Fruit fly (Drosophila melanogaster) whole organism, prepupa: Measurements from ENCODE around the gene CG31633.

Source experiments
- Blimp-1 ChIP-seq: fragments of 200-800 bp; sonication (Bioruptor generic); optimal IDR thresholded peaks from 3 replicates; lab custom pipeline; 2017; ENCODE audit warnings: missing biosample characterization, missing genetic modification characterization, mild to moderate bottlenecking, moderate library complexity, missing genetic modification reagents
- CG10631 ChIP-seq: fragments of 200-800 bp; sonication (Bioruptor generic); optimal IDR thresholded peaks from 2 replicates; lab custom pipeline; 2016; ENCODE audit warnings: missing biosample characterization, missing genetic modification characterization
- CG10669 ChIP-seq: fragments of 200-800 bp; sonication (Bioruptor generic); optimal IDR thresholded peaks from 3 replicates; lab custom pipeline; 2018; ENCODE audit warnings: missing biosample characterization, mild to moderate bottlenecking, missing genetic modification characterization, moderate library complexity
- CG11762 ChIP-seq: fragments of 200-800 bp; sonication (Bioruptor generic); optimal IDR thresholded peaks from 3 replicates; lab custom pipeline; 2016; ENCODE audit warnings: missing biosample characterization, missing genetic modification characterization; ENCODE audit not compliant: insufficient read depth
- CG11902 ChIP-seq: fragments of 200-800 bp; sonication (Bioruptor generic); optimal IDR thresholded peaks from 3 replicates; lab custom pipeline; 2016; ENCODE audit warnings: missing biosample characterization, missing genetic modification characterization
- CG15336 ChIP-seq: fragments of 200-800 bp; sonication (Bioruptor generic); IDR thresholded peaks from 2 replicates; pipeline ENCODE4 v1.3.6; 2022; ENCODE audit warnings: missing biosample characterization, missing genetic modification characterization
- CG1621 ChIP-seq: fragments of 200-800 bp; sonication (Bioruptor generic); optimal IDR thresholded peaks from 3 replicates; lab custom pipeline; 2018; ENCODE audit warnings: missing biosample characterization, mild to moderate bottlenecking, missing genetic modification characterization
- CG16779 ChIP-seq: fragments of 200-800 bp; sonication (Bioruptor generic); optimal IDR thresholded peaks from 3 replicates; lab custom pipeline; 2017; ENCODE audit warnings: missing biosample characterization, mild to moderate bottlenecking, missing genetic modification characterization
- CG3032 ChIP-seq: fragments of 200-800 bp; optimal IDR thresholded peaks from 2 replicates; lab custom pipeline; 2019; ENCODE audit warnings: missing biosample characterization, mild to moderate bottlenecking, missing genetic modification characterization, moderate library complexity
- CG31627 ChIP-seq: fragments of 200-800 bp; sonication (Bioruptor generic); optimal IDR thresholded peaks from 3 replicates; lab custom pipeline; 2016; ENCODE audit warnings: missing biosample characterization, missing genetic modification characterization
- CG34406 ChIP-seq: fragments of 200-800 bp; sonication (Bioruptor generic); optimal IDR thresholded peaks from 3 replicates; lab custom pipeline; 2016; ENCODE audit warnings: missing biosample characterization, missing genetic modification characterization
- CG3919 ChIP-seq: fragments of 200-800 bp; sonication (Bioruptor generic); optimal IDR thresholded peaks from 3 replicates; lab custom pipeline; 2016; ENCODE audit warnings: missing biosample characterization, missing genetic modification characterization
- CG4318 ChIP-seq: fragments of 200-800 bp; sonication (Bioruptor generic); optimal IDR thresholded peaks from 3 replicates; lab custom pipeline; 2017; ENCODE audit warnings: missing biosample characterization, mild to moderate bottlenecking, missing genetic modification characterization
- CG6276 ChIP-seq: fragments of 200-800 bp; sonication (Bioruptor generic); optimal IDR thresholded peaks from 2 replicates; lab custom pipeline; 2017; ENCODE audit warnings: missing biosample characterization, mild to moderate bottlenecking, missing genetic modification characterization
- CG6854 ChIP-seq: fragments of 200-800 bp; sonication (Bioruptor generic); optimal IDR thresholded peaks from 2 replicates; lab custom pipeline; 2017; ENCODE audit warnings: missing biosample characterization, mild to moderate bottlenecking, missing genetic modification characterization
- CG7368 ChIP-seq: fragments of 200-800 bp; sonication (Bioruptor generic); optimal IDR thresholded peaks from 3 replicates; lab custom pipeline; 2016; ENCODE audit warnings: missing biosample characterization, missing genetic modification characterization
- CG8119 ChIP-seq: fragments of 200-800 bp; sonication (Bioruptor generic); IDR thresholded peaks from 3 replicates; pipeline ENCODE4 v1.3.6; 2022; ENCODE audit warnings: missing biosample characterization, missing genetic modification characterization
- CG8319 ChIP-seq: fragments of 200-800 bp; sonication (Bioruptor generic); optimal IDR thresholded peaks from 3 replicates; lab custom pipeline; 2016; ENCODE audit warnings: missing biosample characterization, missing genetic modification characterization
- CG8632 ChIP-seq: fragments of 200-800 bp; sonication (Bioruptor generic); optimal IDR thresholded peaks from 3 replicates; lab custom pipeline; 2016; ENCODE audit warnings: missing biosample characterization, missing genetic modification characterization
- CG9139 ChIP-seq: fragments of 200-800 bp; sonication (Bioruptor generic); optimal IDR thresholded peaks from 3 replicates; lab custom pipeline; 2017; ENCODE audit warnings: missing biosample characterization, mild to moderate bottlenecking, missing genetic modification characterization
- Eip75B ChIP-seq: fragments of 200-800 bp; sonication (Bioruptor generic); optimal IDR thresholded peaks from 3 replicates; lab custom pipeline; 2016; ENCODE audit warnings: missing biosample characterization, missing genetic modification characterization
- Eip78C ChIP-seq: fragments of 200-800 bp; sonication (Bioruptor generic); peaks from one replicate; lab custom pipeline; 2016; ENCODE audit warnings: missing biosample characterization, missing genetic modification characterization
- Ets21C ChIP-seq: fragments of 200-800 bp; sonication (Bioruptor generic); optimal IDR thresholded peaks from 3 replicates; lab custom pipeline; 2016; ENCODE audit warnings: missing biosample characterization, missing genetic modification characterization
- Ets96B ChIP-seq: fragments of 200-800 bp; optimal IDR thresholded peaks from 2 replicates; lab custom pipeline; 2019; ENCODE audit warnings: missing biosample characterization, mild to moderate bottlenecking, missing genetic modification characterization, moderate library complexity
- Gug ChIP-seq: fragments of 200-800 bp; sonication (Bioruptor generic); IDR thresholded peaks from 2 replicates; pipeline ENCODE4 v1.3.6; 2022; ENCODE audit warnings: missing biosample characterization, missing genetic modification characterization
- Hr38 ChIP-seq: sonication (Bioruptor generic); optimal IDR thresholded peaks from 2 replicates; lab custom pipeline; 2016; ENCODE audit warnings: missing biosample characterization, missing genetic modification characterization
- Hr4 ChIP-seq: fragments of 200-800 bp; sonication (Bioruptor generic); optimal IDR thresholded peaks from 3 replicates; lab custom pipeline; 2016; ENCODE audit warnings: missing biosample characterization, missing genetic modification characterization
- Lpt ChIP-seq: fragments of 200-800 bp; sonication (Bioruptor generic); optimal IDR thresholded peaks from 3 replicates; lab custom pipeline; 2016; ENCODE audit warnings: missing biosample characterization, missing genetic modification characterization
- Met ChIP-seq: fragments of 200-800 bp; sonication (Bioruptor generic); optimal IDR thresholded peaks from 3 replicates; lab custom pipeline; 2016; ENCODE audit warnings: missing biosample characterization, missing genetic modification characterization
- OdsH ChIP-seq: fragments of 200-800 bp; sonication (Bioruptor generic); optimal IDR thresholded peaks from 3 replicates; lab custom pipeline; 2016; ENCODE audit warnings: missing biosample characterization, missing genetic modification characterization
- Smox ChIP-seq: fragments of 200-800 bp; sonication (Bioruptor generic); optimal IDR thresholded peaks from 3 replicates; lab custom pipeline; 2016; ENCODE audit warnings: missing biosample characterization, missing genetic modification characterization
- achi ChIP-seq: fragments of 200-800 bp; sonication (Bioruptor generic); optimal IDR thresholded peaks from 3 replicates; lab custom pipeline; 2016; ENCODE audit warnings: missing biosample characterization, missing genetic modification characterization
- acj6 ChIP-seq: fragments of 200-800 bp; sonication (Bioruptor generic); optimal IDR thresholded peaks from 3 replicates; lab custom pipeline; 2016; ENCODE audit warnings: missing biosample characterization, missing genetic modification characterization
- cyc ChIP-seq: fragments of 200-800 bp; sonication (Bioruptor generic); optimal IDR thresholded peaks from 3 replicates; lab custom pipeline; 2016; ENCODE audit warnings: missing biosample characterization, missing genetic modification characterization
- dac ChIP-seq: fragments of 200-800 bp; sonication (Bioruptor generic); optimal IDR thresholded peaks from 2 replicates; lab custom pipeline; 2017; ENCODE audit warnings: missing biosample characterization, mild to moderate bottlenecking, missing genetic modification characterization
- dsx ChIP-seq: fragments of 200-800 bp; optimal IDR thresholded peaks from 3 replicates; lab custom pipeline; 2019; ENCODE audit warnings: missing biosample characterization, mild to moderate bottlenecking, missing genetic modification characterization, moderate library complexity; ENCODE audit not compliant: poor library complexity, severe bottlenecking
- eg ChIP-seq: fragments of 200-800 bp; sonication (Bioruptor generic); IDR thresholded peaks from 3 replicates; pipeline ENCODE4 v1.3.6; 2022; ENCODE audit warnings: missing biosample characterization, missing genetic modification characterization
- esn ChIP-seq: fragments of 200-800 bp; sonication (Bioruptor generic); optimal IDR thresholded peaks from 2 replicates; lab custom pipeline; 2016; ENCODE audit warnings: missing biosample characterization, mild to moderate bottlenecking, missing genetic modification characterization, moderate library complexity
- fd59A ChIP-seq: fragments of 200-800 bp; sonication (Bioruptor generic); optimal IDR thresholded peaks from 2 replicates; lab custom pipeline; 2017; ENCODE audit warnings: missing biosample characterization, mild to moderate bottlenecking, missing genetic modification characterization, missing genetic modification reagents
- fd85E ChIP-seq: fragments of 200-800 bp; sonication (Bioruptor generic); optimal IDR thresholded peaks from 3 replicates; lab custom pipeline; 2016; ENCODE audit warnings: missing biosample characterization, missing genetic modification characterization
- lz ChIP-seq: fragments of 200-800 bp; sonication (Bioruptor generic); optimal IDR thresholded peaks from 3 replicates; lab custom pipeline; 2016; ENCODE audit warnings: missing biosample characterization, missing genetic modification characterization
- salr ChIP-seq, 2 experiments: fragments of 200-800 bp; sonication (Bioruptor generic); optimal IDR thresholded peaks; 3 replicates each; lab custom pipeline; 2016 to 2018; ENCODE audit warnings: missing biosample characterization in 2 of 2, missing genetic modification characterization in 2 of 2, mild to moderate bottlenecking in 1 of 2
- spab ChIP-seq: fragments of 200-800 bp; sonication (Bioruptor generic); optimal IDR thresholded peaks from 2 replicates; lab custom pipeline; 2017; ENCODE audit warnings: missing biosample characterization, mild to moderate bottlenecking, missing genetic modification characterization, missing genetic modification reagents
- ss ChIP-seq, 2 experiments: fragments of 200-800 bp; sonication (Bioruptor generic); optimal IDR thresholded peaks; 2 replicates in 1 of 2; 3 replicates in 1 of 2; lab custom pipeline; 2017 to 2018; ENCODE audit warnings: mild to moderate bottlenecking in 2 of 2, missing biosample characterization in 2 of 2, missing genetic modification characterization in 2 of 2, moderate library complexity in 1 of 2
- svp ChIP-seq: fragments of 200-800 bp; sonication (Bioruptor generic); peaks from one replicate; lab custom pipeline; 2016; ENCODE audit warnings: missing biosample characterization, missing genetic modification characterization
- topi ChIP-seq: fragments of 200-800 bp; sonication (Bioruptor generic); optimal IDR thresholded peaks from 3 replicates; lab custom pipeline; 2016; ENCODE audit warnings: missing biosample characterization, missing genetic modification characterization
- vri ChIP-seq: fragments of 200-800 bp; sonication (Bioruptor generic); optimal IDR thresholded peaks from 3 replicates; lab custom pipeline; 2016; ENCODE audit warnings: missing biosample characterization, mild to moderate bottlenecking, missing genetic modification characterization

CG31633 gene

DNA sequence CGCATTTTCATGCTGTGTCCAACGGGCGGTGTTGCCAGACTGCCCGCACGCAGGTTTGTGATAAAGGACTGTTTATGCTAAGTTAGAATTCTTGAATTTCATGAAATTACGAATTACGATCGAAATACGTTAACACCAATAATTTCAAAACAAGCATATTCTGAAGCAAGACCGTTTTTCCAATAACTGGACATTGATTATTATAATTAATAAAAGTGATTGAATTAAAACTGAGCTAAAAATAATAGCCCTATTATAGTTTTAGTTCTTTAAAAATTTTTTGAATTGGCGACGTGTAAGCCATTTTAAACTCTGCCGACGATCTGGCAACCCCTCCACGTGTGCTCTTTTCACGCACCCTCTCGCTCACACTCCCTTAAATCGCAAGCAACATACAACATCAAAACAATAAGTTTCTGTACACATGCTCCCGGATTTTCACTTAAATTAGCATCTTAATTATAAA, 7.9 kb downstream of the CG31633 start (continued):
- TF ChIP-seq Hr38 (GFP tag; lab: Kevin White, UChicago) (peak; percentile 19), CG8632 (GFP tag; lab: Kevin White, UChicago) (peak; percentile 91), Ets96B (peak; percentile 93), CG4318 (GFP tag; lab: Kevin White, UChicago) (peak; percentile 97), Smox (no peak), Eip75B (GFP tag; lab: Kevin White, UChicago) (peak; percentile 95), Eip78C (GFP tag; lab: Kevin White, UChicago) (peak; percentile 98), dsx (peak; percentile 86), CG3032 (tag; lab: Kevin White, UChicago) (peak; percentile 95), CG15336 (peak; percentile 95), esn (GFP tag; lab: Kevin White, UChicago) (peak; percentile 96), spab (GFP tag; lab: Kevin White, UChicago) (peak; percentile 88), svp (peak; percentile 97)
- TF ChIP-seq, all 60 proteins: peak for 55

DNA sequence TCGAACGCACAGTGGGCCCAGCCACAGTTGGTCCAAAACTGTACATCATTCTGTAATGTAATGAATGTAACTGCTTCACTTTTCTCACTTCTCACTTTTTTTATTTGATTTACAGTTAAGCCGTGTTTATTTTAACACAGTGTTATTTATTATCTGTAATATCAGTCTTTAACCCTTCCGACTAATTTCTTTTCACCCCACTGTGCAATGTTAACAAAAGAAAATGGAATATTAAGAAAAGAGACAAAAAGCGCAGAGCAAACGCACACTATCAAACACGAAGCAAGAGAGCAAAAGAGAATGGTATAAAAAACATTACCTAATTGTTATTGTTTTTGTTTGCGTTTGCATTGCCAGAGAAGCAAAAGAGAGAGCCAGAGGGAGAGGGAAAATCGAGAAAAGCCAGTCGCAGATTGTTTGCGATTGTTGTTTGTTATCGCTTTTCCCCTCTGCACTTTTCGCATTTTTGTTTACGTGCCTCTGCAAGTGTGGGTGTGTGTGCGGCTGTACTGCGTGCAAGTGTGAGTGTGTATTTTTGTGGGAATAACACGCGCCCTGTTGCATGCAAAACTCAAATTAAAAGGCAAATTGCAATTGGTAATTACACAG, 8.9 kb downstream of the CG31633 start:
- peak; percentile 89 for TF ChIP-seq CG10669 (GFP tag; lab: Kevin White, UChicago)
- peak; percentile 93 for TF ChIP-seq CG7368 (GFP tag; lab: Kevin White, UChicago)
- TF ChIP-seq Ets21C: peak; percentile 92
- peak; percentile 95 for TF ChIP-seq Met (GFP tag; lab: Kevin White, UChicago)
- TF ChIP-seq topi: peak; percentile 95
- TF ChIP-seq CG11762 (GFP tag; lab: Kevin White, UChicago): peak; percentile 91
- peak; percentile 90 for TF ChIP-seq CG1621 (tag; lab: Kevin White, UChicago)
- TF ChIP-seq Ets96B: peak; percentile 89
- TF ChIP-seq fd59A (GFP tag; lab: Kevin White, UChicago): peak; percentile 73
- TF ChIP-seq lz (GFP tag; lab: Kevin White, UChicago): peak; percentile 96
- peak; percentile 97 for TF ChIP-seq esn (GFP tag; lab: Kevin White, UChicago)
- peak; percentile 83 to 97 for TF ChIP-seq salr (GFP tag; optimal IDR thresholded peaks at IDR 0.05; lab: Kevin White, UChicago)
- peak; percentile 98 for TF ChIP-seq Eip78C (GFP tag; lab: Kevin White, UChicago)
- TF ChIP-seq CG3919: peak; percentile 94
- TF ChIP-seq achi (GFP tag; lab: Kevin White, UChicago): peak; percentile 95
- TF ChIP-seq CG8632 (GFP tag; lab: Kevin White, UChicago): peak; percentile 92
- TF ChIP-seq Blimp-1 (GFP tag; lab: Kevin White, UChicago): peak; percentile 77
- TF ChIP-seq CG34406: peak; percentile 94
- peak; percentile 92 for TF ChIP-seq acj6 (GFP tag; lab: Kevin White, UChicago)
- TF ChIP-seq dsx: peak; percentile 75
- peak; percentile 90 for TF ChIP-seq CG16779
- peak; percentile 96 for TF ChIP-seq CG4318 (GFP tag; lab: Kevin White, UChicago)
- TF ChIP-seq fd85E (GFP tag; lab: Kevin White, UChicago): peak; percentile 93
- TF ChIP-seq CG31627 (GFP tag; lab: Kevin White, UChicago): peak; percentile 96
- peak; percentile 99 for TF ChIP-seq eg (GFP tag; lab: Robert Waterston, UW)
- TF ChIP-seq OdsH (GFP tag; lab: Kevin White, UChicago): peak; percentile 96
- peak; percentile 84 for TF ChIP-seq CG8319 (GFP tag; lab: Kevin White, UChicago)
- TF ChIP-seq Gug (GFP tag; lab: Robert Waterston, UW): peak; percentile 94
- peak; percentile 77 for TF ChIP-seq CG11902 (GFP tag; lab: Kevin White, UChicago)
- TF ChIP-seq CG8119 (GFP tag; lab: Robert Waterston, UW): peak; percentile 98
- peak; percentile 98 for TF ChIP-seq svp
- peak; percentile 99 for TF ChIP-seq Hr4 (GFP tag; lab: Kevin White, UChicago)
- TF ChIP-seq ss (GFP tag; optimal IDR thresholded peaks at IDR 0.05; lab: Kevin White, UChicago): peak; percentile 60 to 86
- TF ChIP-seq CG6854: peak; percentile 76
- TF ChIP-seq dac: peak; percentile 97
- peak; percentile 98 for TF ChIP-seq vri (GFP tag; lab: Kevin White, UChicago)
- TF ChIP-seq CG6276 (GFP tag; lab: Kevin White, UChicago): peak; percentile 99
- TF ChIP-seq CG9139 (GFP tag; lab: Kevin White, UChicago): peak; percentile 80
- peak; percentile 91 for TF ChIP-seq CG10631 (GFP tag; lab: Kevin White, UChicago)
- peak; percentile 84 for TF ChIP-seq CG3032 (tag; lab: Kevin White, UChicago)
- peak; percentile 97 for TF ChIP-seq Lpt
- TF ChIP-seq spab (GFP tag; lab: Kevin White, UChicago): peak; percentile 86
- TF ChIP-seq cyc (GFP tag; lab: Kevin White, UChicago): peak; percentile 92
